Worm (Caenorhabditis elegans): ENCODE data around the gene fkb-4.

Gene fkb-4

DNA sequence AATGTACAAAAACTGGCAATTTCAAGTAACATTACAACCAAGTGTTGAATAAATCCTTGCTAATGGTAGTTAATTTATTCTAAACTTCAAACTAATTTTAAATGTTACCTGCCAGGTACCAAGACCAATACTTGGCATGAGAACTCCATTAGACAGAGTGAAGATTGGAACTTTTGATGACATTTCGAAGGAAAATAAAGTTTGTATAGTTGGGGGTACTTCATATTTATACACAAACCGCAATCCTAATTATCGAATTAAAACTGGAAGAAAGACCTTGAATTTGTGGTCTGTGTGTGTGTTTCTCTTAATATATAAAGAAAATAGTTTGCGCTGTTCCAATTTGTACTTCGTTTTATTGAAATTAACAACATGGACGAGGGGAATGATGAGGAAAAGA, 22.9 kb upstream of the fkb-4 start, which contains the start of gene ZC443.1:
TSS of gene ZC443.1 (minus strand) at position 205 of the 400 bp plus-strand sequence.
- TF ChIP-seq pes-1 (GFP tag; IDR thresholded peaks at IDR 0.05) (no peak), ceh-36 (tag; optimal IDR thresholded peaks at IDR 0.05) (no peak), tra-4 (tag; optimal IDR thresholded peaks at IDR 0.05) (no peak), scrt-1 (GFP tag; IDR thresholded peaks at IDR 0.05) (no peak), sea-1 (GFP tag; conservative IDR thresholded peaks at IDR 0.05) (no peak), hmbx-1 (tag; optimal IDR thresholded peaks at IDR 0.05) (no peak), ets-7 (tag; optimal IDR thresholded peaks at IDR 0.05) (no peak), F13C5.2 (tag; optimal IDR thresholded peaks at IDR 0.05) (no peak), hnd-1 (tag; optimal IDR thresholded peaks at IDR 0.05) (no peak), ama-1 (optimal IDR thresholded peaks at IDR 0.05) (no peak)

DNA sequence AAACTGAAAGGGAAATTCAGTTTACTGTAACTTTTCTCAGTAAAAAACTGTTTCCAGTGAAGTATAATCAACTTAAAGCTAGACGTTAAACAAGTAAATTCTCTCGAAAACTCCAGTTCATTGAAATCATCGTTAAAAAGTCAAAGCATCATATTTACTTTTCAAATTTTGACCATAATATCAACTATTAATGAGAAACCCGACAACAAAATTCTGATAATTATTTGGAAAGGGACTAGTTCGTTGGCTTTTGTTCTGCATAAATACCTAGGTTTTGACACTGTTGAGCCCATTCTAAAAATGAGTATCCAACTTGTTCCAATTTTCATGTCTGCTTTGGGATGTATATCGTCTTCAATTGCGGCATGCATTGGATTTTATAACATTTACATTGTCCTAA, 19.3 kb upstream of the fkb-4 start, which contains the start of gene ZC443.7:
TSS of gene ZC443.7 (plus strand) at position 301 of the 400 bp plus-strand sequence.
- TF ChIP-seq hmbx-1 (tag; optimal IDR thresholded peaks at IDR 0.05) (no peak), sea-1 (GFP tag; conservative IDR thresholded peaks at IDR 0.05) (no peak), aly-1 (tag; optimal IDR thresholded peaks at IDR 0.05) (no peak), flt-1 (GFP tag; IDR thresholded peaks at IDR 0.05) (no peak), ets-7 (tag; optimal IDR thresholded peaks at IDR 0.05) (no peak), ceh-36 (tag; optimal IDR thresholded peaks at IDR 0.05) (no peak), hmg-4 (GFP tag; optimal IDR thresholded peaks at IDR 0.05) (no peak), tbx-37 (GFP tag; conservative IDR thresholded peaks at IDR 0.05) (no peak), B0310.2 (tag; optimal IDR thresholded peaks at IDR 0.05) (no peak), scrt-1 (GFP tag; IDR thresholded peaks at IDR 0.05) (no peak), ama-1 (optimal IDR thresholded peaks at IDR 0.05) (no peak), tbx-11 (GFP tag; IDR thresholded peaks at IDR 0.05) (no peak), ceh-13 (GFP tag; optimal IDR thresholded peaks at IDR 0.05) (no peak), tra-4 (tag; optimal IDR thresholded peaks at IDR 0.05) (no peak), hnd-1 (tag; optimal IDR thresholded peaks at IDR 0.05) (no peak), pes-1 (GFP tag; IDR thresholded peaks at IDR 0.05) (no peak)

DNA sequence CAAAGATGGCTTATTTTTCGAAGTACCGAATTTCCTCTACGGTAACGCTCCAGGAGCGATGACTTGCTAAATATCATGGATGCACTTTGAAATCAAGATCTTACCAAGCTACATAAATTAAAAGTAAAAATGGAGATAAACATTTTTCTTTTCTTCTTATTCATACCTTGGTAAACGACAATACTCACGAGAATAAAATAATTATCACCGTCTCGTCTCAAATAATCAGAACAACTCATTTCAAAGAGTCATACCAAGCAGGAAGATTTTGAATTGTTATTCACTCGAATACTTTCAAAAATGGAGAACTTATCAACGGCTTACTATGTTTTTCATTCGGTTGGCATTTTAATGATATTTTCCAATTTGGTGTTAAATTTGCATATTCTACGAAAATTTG, 16.3 kb upstream of the fkb-4 start, which contains the start of gene srbc-45:
TSS of gene srbc-45 (plus strand) at position 301 of the 400 bp plus-strand sequence.
- TF ChIP-seq B0310.2 (tag; optimal IDR thresholded peaks at IDR 0.05) (no peak), hmbx-1 (tag; optimal IDR thresholded peaks at IDR 0.05) (no peak), pes-1 (GFP tag; IDR thresholded peaks at IDR 0.05) (no peak), hmg-4 (GFP tag; optimal IDR thresholded peaks at IDR 0.05) (no peak), tra-4 (tag; optimal IDR thresholded peaks at IDR 0.05) (no peak), ceh-13 (GFP tag; optimal IDR thresholded peaks at IDR 0.05) (no peak), F13C5.2 (tag; optimal IDR thresholded peaks at IDR 0.05) (no peak), flt-1 (GFP tag; IDR thresholded peaks at IDR 0.05) (no peak), tbx-37 (GFP tag; conservative IDR thresholded peaks at IDR 0.05) (no peak), ceh-36 (tag; optimal IDR thresholded peaks at IDR 0.05) (no peak), sea-1 (GFP tag; conservative IDR thresholded peaks at IDR 0.05) (no peak), tbx-11 (GFP tag; IDR thresholded peaks at IDR 0.05) (no peak), scrt-1 (GFP tag; IDR thresholded peaks at IDR 0.05) (no peak), hnd-1 (tag; optimal IDR thresholded peaks at IDR 0.05) (no peak), ama-1 (optimal IDR thresholded peaks at IDR 0.05) (no peak), aly-1 (tag; optimal IDR thresholded peaks at IDR 0.05) (no peak), ets-7 (tag; optimal IDR thresholded peaks at IDR 0.05) (no peak)

DNA sequence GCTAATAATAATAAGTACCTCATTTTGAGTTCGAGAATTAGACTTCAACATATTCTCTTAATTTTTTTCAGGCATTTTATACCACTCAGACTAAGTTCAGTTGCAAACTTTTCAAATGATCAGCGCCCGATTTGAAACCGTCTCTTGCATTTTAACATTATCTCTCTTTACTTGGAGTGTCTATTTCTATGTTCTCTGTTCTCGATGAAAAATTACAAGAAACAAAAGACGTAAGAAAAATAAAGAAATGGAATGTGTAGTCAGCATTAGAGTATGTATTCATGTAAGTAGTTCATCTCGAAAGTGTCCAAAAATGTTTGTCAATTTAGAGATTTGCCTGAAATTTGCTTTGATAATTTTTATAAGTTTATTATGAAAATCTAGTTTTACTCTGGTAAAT, 13.2 kb upstream of the fkb-4 start, which contains the start of gene ugt-3:
TSS of gene ugt-3 (minus strand) at position 101 of the 400 bp plus-strand sequence.
- TF ChIP-seq tbx-11 (GFP tag; IDR thresholded peaks at IDR 0.05) (no peak), ceh-36 (tag; optimal IDR thresholded peaks at IDR 0.05) (no peak), aly-1 (tag; optimal IDR thresholded peaks at IDR 0.05) (no peak), flt-1 (GFP tag; IDR thresholded peaks at IDR 0.05) (no peak), tra-4 (tag; optimal IDR thresholded peaks at IDR 0.05) (no peak), tbx-37 (GFP tag; conservative IDR thresholded peaks at IDR 0.05) (no peak), sea-1 (GFP tag; conservative IDR thresholded peaks at IDR 0.05) (no peak), B0310.2 (tag; optimal IDR thresholded peaks at IDR 0.05) (no peak), ama-1 (optimal IDR thresholded peaks at IDR 0.05) (no peak)

DNA sequence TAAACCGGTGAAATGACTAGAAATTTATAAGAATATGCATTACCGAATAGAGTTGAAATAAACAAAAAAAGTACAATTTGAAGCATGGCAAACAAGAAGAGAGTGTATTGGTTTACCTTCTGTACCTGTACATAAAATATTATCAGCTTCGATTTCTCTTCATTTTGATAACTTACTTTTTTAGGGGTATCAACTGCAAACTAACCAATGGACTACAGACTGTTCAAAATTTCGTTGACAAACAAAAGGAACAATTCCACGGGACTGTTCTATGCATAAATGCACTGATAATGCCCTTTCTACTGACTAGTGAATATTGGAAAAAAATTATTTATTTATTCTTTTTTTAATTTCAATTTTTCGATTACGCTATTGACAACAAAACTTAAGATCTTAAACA, 11.1 kb upstream of the fkb-4 start, which contains the start of gene ugt-6:
TSS of gene ugt-6 (minus strand) at position 233 of the 400 bp plus-strand sequence.
- TF ChIP-seq hmbx-1 (tag; optimal IDR thresholded peaks at IDR 0.05) (no peak), F13C5.2 (tag; optimal IDR thresholded peaks at IDR 0.05) (no peak), B0310.2 (tag; optimal IDR thresholded peaks at IDR 0.05) (no peak), sea-1 (GFP tag; conservative IDR thresholded peaks at IDR 0.05) (no peak), hmg-4 (GFP tag; optimal IDR thresholded peaks at IDR 0.05) (no peak), tra-4 (tag; optimal IDR thresholded peaks at IDR 0.05) (no peak), aly-1 (tag; optimal IDR thresholded peaks at IDR 0.05) (no peak), flt-1 (GFP tag; IDR thresholded peaks at IDR 0.05) (no peak)

DNA sequence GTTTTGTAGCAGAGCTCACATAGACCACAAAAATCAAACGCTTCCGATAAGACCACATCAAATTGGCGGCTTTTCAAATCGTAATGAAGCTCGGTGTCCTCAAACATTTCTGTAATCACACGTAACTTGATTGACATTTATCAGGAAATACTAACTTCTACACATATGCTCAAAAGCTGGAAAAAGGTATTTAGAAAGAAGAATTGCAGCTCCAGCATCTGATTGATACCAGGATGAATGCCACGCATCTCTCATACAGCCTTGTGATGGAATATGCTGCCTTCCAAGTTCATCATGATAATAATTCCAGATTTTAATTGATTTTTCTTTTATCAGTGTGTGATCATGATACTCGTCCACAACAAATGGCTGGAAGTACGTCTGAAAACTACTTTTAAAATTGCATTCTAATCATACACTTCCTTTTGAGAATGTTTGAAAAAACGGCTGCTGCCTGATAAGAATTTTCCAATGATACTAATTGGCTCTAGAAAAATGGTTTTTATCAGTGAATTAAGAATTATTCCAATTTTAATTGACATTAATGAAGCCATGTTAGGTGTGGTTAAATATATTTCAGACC, 10.1 kb upstream of the fkb-4 start:
- TF ChIP-seq pes-1 (GFP tag; IDR thresholded peaks at IDR 0.05) (no peak), ets-7 (tag; optimal IDR thresholded peaks at IDR 0.05) (no peak), tra-4 (tag; optimal IDR thresholded peaks at IDR 0.05) (no peak), scrt-1 (GFP tag; IDR thresholded peaks at IDR 0.05) (no peak), tbx-37 (GFP tag; conservative IDR thresholded peaks at IDR 0.05) (no peak), B0310.2 (tag; optimal IDR thresholded peaks at IDR 0.05) (no peak), aly-1 (tag; optimal IDR thresholded peaks at IDR 0.05) (no peak), ceh-13 (GFP tag; optimal IDR thresholded peaks at IDR 0.05) (no peak), ceh-36 (tag; optimal IDR thresholded peaks at IDR 0.05) (no peak), tbx-11 (GFP tag; IDR thresholded peaks at IDR 0.05) (no peak), hmg-4 (GFP tag; optimal IDR thresholded peaks at IDR 0.05) (no peak), F13C5.2 (tag; optimal IDR thresholded peaks at IDR 0.05) (no peak), ama-1 (optimal IDR thresholded peaks at IDR 0.05) (no peak)

DNA sequence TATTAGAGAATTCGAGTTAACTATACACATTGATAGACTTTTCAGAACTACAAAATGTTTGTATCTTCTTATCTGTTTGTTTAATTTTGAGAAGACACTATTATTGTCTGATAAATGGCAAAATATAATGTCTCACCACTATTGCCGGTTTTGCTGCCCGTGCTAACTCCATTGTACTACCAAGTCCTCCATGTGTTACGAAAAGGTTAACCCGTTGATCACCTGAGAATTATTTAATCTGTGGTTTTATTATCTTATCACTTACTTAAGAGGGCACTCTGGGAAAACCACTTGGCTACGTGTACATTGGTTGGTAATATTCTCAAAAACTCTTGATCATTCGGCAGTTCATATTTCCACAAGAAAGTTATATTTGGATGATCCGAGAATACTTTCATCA, 9.0 kb upstream of the fkb-4 start:
- TF ChIP-seq pes-1 (GFP tag; IDR thresholded peaks at IDR 0.05) (no peak), hnd-1 (tag; optimal IDR thresholded peaks at IDR 0.05) (no peak)
